Fruit fly (Drosophila melanogaster) whole organism, embryonic: ENCODE measurements around the gene CG4497.

ENCODE experiments used
- Blimp-1 ChIP-seq: fragments of 200-800 bp; sonication (Bioruptor generic); optimal IDR thresholded peaks from 3 replicates; lab custom pipeline; 2018; ENCODE audit warnings: missing biosample characterization, missing genetic modification characterization, mild to moderate bottlenecking, moderate library complexity, missing genetic modification reagents
- CG10959 ChIP-seq: fragments of 200-800 bp; sonication (Bioruptor generic); IDR thresholded peaks from 2 replicates; pipeline ENCODE4 v1.3.6; 2022; ENCODE audit warnings: missing biosample characterization, missing genetic modification characterization
- CG11504 ChIP-seq: fragments of 200-800 bp; sonication (Bioruptor generic); optimal IDR thresholded peaks from 3 replicates; lab custom pipeline; 2019; ENCODE audit warnings: missing biosample characterization, mild to moderate bottlenecking, missing genetic modification characterization, moderate library complexity
- CG12071 ChIP-seq: fragments of 200-800 bp; sonication (Bioruptor generic); optimal IDR thresholded peaks from 3 replicates; lab custom pipeline; 2018; ENCODE audit warnings: missing biosample characterization, mild to moderate bottlenecking, missing genetic modification characterization
- CG13775 ChIP-seq: fragments of 200-800 bp; sonication (Bioruptor generic); optimal IDR thresholded peaks from 3 replicates; lab custom pipeline; 2017; ENCODE audit warnings: missing biosample characterization, mild to moderate bottlenecking, missing genetic modification characterization
- CG15696 ChIP-seq: fragments of 200-800 bp; sonication (Bioruptor generic); optimal IDR thresholded peaks from 2 replicates; lab custom pipeline; 2019; ENCODE audit warnings: missing biosample characterization, mild to moderate bottlenecking, missing genetic modification characterization, moderate library complexity
- CG1602 ChIP-seq: fragments of 200-800 bp; sonication (Bioruptor generic); optimal IDR thresholded peaks from 3 replicates; lab custom pipeline; 2016; ENCODE audit warnings: missing biosample characterization, missing genetic modification characterization
- CG18262 ChIP-seq: fragments of 200-800 bp; optimal IDR thresholded peaks from 3 replicates; lab custom pipeline; 2019; ENCODE audit warnings: missing biosample characterization, mild to moderate bottlenecking, missing genetic modification characterization, moderate library complexity
- CG2678 ChIP-seq: fragments of 200-800 bp; sonication (Bioruptor generic); optimal IDR thresholded peaks from 3 replicates; lab custom pipeline; 2019; ENCODE audit warnings: missing biosample characterization, mild to moderate bottlenecking, missing genetic modification characterization, moderate library complexity
- CG2712 ChIP-seq: fragments of 200-800 bp; optimal IDR thresholded peaks from 3 replicates; lab custom pipeline; 2019; ENCODE audit warnings: missing biosample characterization, mild to moderate bottlenecking, missing genetic modification characterization, moderate library complexity
- CG2875 ChIP-seq: fragments of 200-800 bp; sonication (Bioruptor generic); optimal IDR thresholded peaks from 2 replicates; lab custom pipeline; 2017; ENCODE audit warnings: missing biosample characterization, mild to moderate bottlenecking, missing genetic modification characterization, missing genetic modification reagents
- CG4360 ChIP-seq: fragments of 200-800 bp; sonication (Bioruptor generic); IDR thresholded peaks from 2 replicates; pipeline ENCODE4 v1.3.6; 2022; ENCODE audit warnings: missing biosample characterization, missing genetic modification characterization
- CG4730 ChIP-seq: fragments of 200-800 bp; sonication (Bioruptor generic); IDR thresholded peaks from 2 replicates; pipeline ENCODE4 v1.3.6; 2022; ENCODE audit warnings: missing biosample characterization, missing genetic modification characterization
- CG5180 ChIP-seq: fragments of 200-800 bp; sonication (Bioruptor generic); optimal IDR thresholded peaks from 3 replicates; lab custom pipeline; 2017; ENCODE audit warnings: missing biosample characterization, missing genetic modification characterization, mild to moderate bottlenecking, moderate library complexity, missing genetic modification reagents
- CG6175 ChIP-seq: fragments of 200-800 bp; sonication (Bioruptor generic); IDR thresholded peaks from 3 replicates; pipeline ENCODE4 v1.3.6; 2022; ENCODE audit warnings: missing biosample characterization, missing genetic modification characterization
- CG6683 ChIP-seq: fragments of 200-800 bp; sonication (Bioruptor generic); optimal IDR thresholded peaks from 2 replicates; lab custom pipeline; 2017; ENCODE audit warnings: missing biosample characterization, mild to moderate bottlenecking, missing genetic modification characterization, missing genetic modification reagents
- CG7745 ChIP-seq: fragments of 200-800 bp; sonication (Bioruptor generic); optimal IDR thresholded peaks from 2 replicates; lab custom pipeline; 2018; ENCODE audit warnings: missing biosample characterization, mild to moderate bottlenecking, missing genetic modification characterization, moderate library complexity
- CG7963 ChIP-seq: fragments of 200-800 bp; sonication (Bioruptor generic); IDR thresholded peaks from 3 replicates; pipeline ENCODE4 v1.3.6; 2022; ENCODE audit warnings: missing biosample characterization, missing genetic modification characterization; ENCODE audit not compliant: partially characterized antibody
- CG7987 ChIP-seq: fragments of 200-800 bp; sonication (Bioruptor generic); optimal IDR thresholded peaks from 2 replicates; lab custom pipeline; 2018; ENCODE audit warnings: missing biosample characterization, mild to moderate bottlenecking, missing genetic modification characterization, moderate library complexity
- CG8290 ChIP-seq, 3 experiments: fragments of 200-800 bp; sonication (Bioruptor generic); optimal IDR thresholded peaks; 2 replicates each; lab custom pipeline; 2016 to 2019; ENCODE audit warnings: missing biosample characterization in 3 of 3, missing genetic modification characterization in 3 of 3, mild to moderate bottlenecking in 2 of 3, moderate library complexity in 1 of 3
- CG9215 ChIP-seq: fragments of 200-800 bp; sonication (Bioruptor generic); IDR thresholded peaks from 2 replicates; pipeline ENCODE4 v1.3.6; 2022; ENCODE audit warnings: missing biosample characterization, missing genetic modification characterization
- E2f2 ChIP-seq: fragments of 200-800 bp; sonication (Bioruptor generic); IDR thresholded peaks from 2 replicates; pipeline ENCODE4 v1.3.6; 2022; ENCODE audit warnings: missing biosample characterization, missing genetic modification characterization
- ERR ChIP-seq: fragments of 200-800 bp; sonication (Bioruptor generic); optimal IDR thresholded peaks from 2 replicates; lab custom pipeline; 2016; ENCODE audit warnings: missing biosample characterization, missing genetic modification characterization
- GATAe ChIP-seq: fragments of 200-800 bp; sonication (Bioruptor generic); conservative IDR thresholded peaks from 2 replicates; pipeline ENCODE4 v1.3.6; 2022; ENCODE audit warnings: missing biosample characterization, missing genetic modification characterization
- HHEX ChIP-seq: fragments of 200-800 bp; sonication (Bioruptor generic); optimal IDR thresholded peaks from 3 replicates; lab custom pipeline; 2017; ENCODE audit warnings: missing biosample characterization, mild to moderate bottlenecking, missing genetic modification characterization, missing genetic modification reagents
- Hr78 ChIP-seq, 2 experiments: fragments of 200-800 bp in 1 of 2; fragments of >200 bp in 1 of 2; sonication (Bioruptor generic) in 1 of 2; optimal IDR thresholded peaks; 2 replicates each; lab custom pipeline; 2017 to 2019; ENCODE audit warnings: missing biosample characterization in 2 of 2, missing genetic modification characterization in 2 of 2, mild to moderate bottlenecking in 1 of 2, moderate library complexity in 1 of 2
- MTF-1 ChIP-seq: fragments of 200-800 bp; sonication (Bioruptor generic); optimal IDR thresholded peaks from 2 replicates; lab custom pipeline; 2018; ENCODE audit warnings: missing biosample characterization, mild to moderate bottlenecking, missing genetic modification characterization, borderline replicate concordance
- NC2β ChIP-seq: fragments of 200-800 bp; sonication (Bioruptor generic); optimal IDR thresholded peaks from 2 replicates; lab custom pipeline; 2016; ENCODE audit warnings: missing biosample characterization, missing genetic modification characterization
- NFAT ChIP-seq: fragments of 200-800 bp; sonication (Bioruptor generic); IDR thresholded peaks from 2 replicates; pipeline ENCODE4 v1.3.6; 2022; ENCODE audit warnings: missing biosample characterization, missing genetic modification characterization
- NfI ChIP-seq: fragments of 200-800 bp; sonication (Bioruptor generic); optimal IDR thresholded peaks from 3 replicates; lab custom pipeline; 2018; ENCODE audit warnings: missing biosample characterization, mild to moderate bottlenecking, missing genetic modification characterization, moderate library complexity
- bsh ChIP-seq, 2 experiments: fragments of 200-800 bp; sonication (Bioruptor generic); optimal IDR thresholded peaks; 2 replicates each; lab custom pipeline; 2017 to 2018; ENCODE audit warnings: mild to moderate bottlenecking in 2 of 2, missing biosample characterization in 2 of 2, missing genetic modification characterization in 2 of 2, moderate library complexity in 1 of 2
- cad ChIP-seq: fragments of >200 bp; optimal IDR thresholded peaks from 2 replicates; lab custom pipeline; 2017; ENCODE audit warnings: missing biosample characterization, missing genetic modification characterization
- crol ChIP-seq: fragments of 200-800 bp; sonication (Bioruptor generic); IDR thresholded peaks from 2 replicates; pipeline ENCODE4 v1.3.6; 2022; ENCODE audit warnings: missing biosample characterization, missing genetic modification characterization
- exex ChIP-seq: fragments of 200-800 bp; sonication (Bioruptor generic); optimal IDR thresholded peaks from 4 replicates; lab custom pipeline; 2018; ENCODE audit warnings: missing biosample characterization, mild to moderate bottlenecking, missing genetic modification characterization, moderate library complexity
- fd64A ChIP-seq: fragments of 200-800 bp; sonication (Bioruptor generic); optimal IDR thresholded peaks from 3 replicates; lab custom pipeline; 2018; ENCODE audit warnings: missing biosample characterization, mild to moderate bottlenecking, missing genetic modification characterization
- grau ChIP-seq: fragments of 200-800 bp; optimal IDR thresholded peaks from 3 replicates; lab custom pipeline; 2019; ENCODE audit warnings: missing biosample characterization, mild to moderate bottlenecking, missing genetic modification characterization, moderate library complexity
- hb ChIP-seq: fragments of 200-800 bp; sonication (Bioruptor generic); IDR thresholded peaks from 3 replicates; pipeline ENCODE4 v1.3.6; 2022; ENCODE audit warnings: missing biosample characterization, missing genetic modification characterization; ENCODE audit not compliant: partially characterized antibody
- lmd ChIP-seq: fragments of 200-800 bp; sonication (Bioruptor generic); IDR thresholded peaks from 2 replicates; pipeline ENCODE4 v1.3.6; 2022; ENCODE audit warnings: missing biosample characterization, missing genetic modification characterization
- onecut ChIP-seq: fragments of 200-800 bp; sonication (Bioruptor generic); IDR thresholded peaks from 2 replicates; pipeline ENCODE4 v1.3.6; 2022; ENCODE audit warnings: missing biosample characterization, missing genetic modification characterization
- pb ChIP-seq: fragments of 200-800 bp; sonication (Bioruptor generic); optimal IDR thresholded peaks from 3 replicates; lab custom pipeline; 2016; ENCODE audit warnings: missing biosample characterization, missing genetic modification characterization
- schlank ChIP-seq: fragments of 200-800 bp; sonication (Bioruptor generic); optimal IDR thresholded peaks from 2 replicates; lab custom pipeline; 2018; ENCODE audit warnings: missing biosample characterization, mild to moderate bottlenecking, missing genetic modification characterization
- sens ChIP-seq: fragments of 200-800 bp; sonication (Bioruptor generic); peaks from one replicate; lab custom pipeline; 2016; ENCODE audit warnings: missing biosample characterization, missing genetic modification characterization
- sens-2 ChIP-seq: fragments of 200-800 bp; sonication (Bioruptor generic); IDR thresholded peaks from 2 replicates; pipeline ENCODE4 v1.3.6; 2022; ENCODE audit warnings: missing biosample characterization, missing genetic modification characterization
- stc ChIP-seq: fragments of 200-800 bp; sonication (Bioruptor generic); IDR thresholded peaks from 2 replicates; pipeline ENCODE4 v1.3.6; 2022; ENCODE audit warnings: missing biosample characterization, missing genetic modification characterization
- sug ChIP-seq: fragments of 200-800 bp; optimal IDR thresholded peaks from 2 replicates; lab custom pipeline; 2019; ENCODE audit warnings: missing biosample characterization, mild to moderate bottlenecking, missing genetic modification characterization, moderate library complexity
- unpg ChIP-seq: fragments of 200-800 bp; sonication (Bioruptor generic); optimal IDR thresholded peaks from 3 replicates; lab custom pipeline; 2018; ENCODE audit warnings: missing biosample characterization, mild to moderate bottlenecking, missing genetic modification characterization, moderate library complexity
- wek ChIP-seq: fragments of 200-800 bp; sonication (Bioruptor generic); optimal IDR thresholded peaks from 3 replicates; lab custom pipeline; 2018; ENCODE audit warnings: missing biosample characterization, mild to moderate bottlenecking, missing genetic modification characterization, moderate library complexity

The CG4497 gene

DNA sequence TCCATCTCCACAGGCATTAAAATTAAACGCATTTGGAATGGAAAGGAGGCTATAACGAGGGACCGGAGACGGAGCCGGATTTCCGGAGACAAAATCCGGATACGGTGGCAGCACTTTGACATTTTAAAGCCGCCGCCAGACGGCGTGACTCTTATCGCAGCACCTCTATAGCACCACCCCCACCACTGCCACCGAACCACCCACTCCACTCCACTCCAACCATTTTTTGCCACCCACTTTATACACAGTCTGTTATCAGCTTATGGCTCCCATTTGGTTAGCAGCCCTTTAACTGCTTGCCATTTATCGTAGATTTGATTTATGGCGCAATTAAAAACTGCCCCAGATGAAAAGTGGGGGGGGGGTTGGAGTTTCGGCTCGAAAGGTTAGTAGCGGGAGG lies 25.4 kb downstream of the CG4497 start:
- TF ChIP-seq fd64A (GFP tag; lab: Kevin White, UChicago), result no peak
- TF ChIP-seq CG8290 (GFP tag; optimal IDR thresholded peaks at IDR 0.05; lab: Kevin White, UChicago), result no peak
- peak in 1 of 2 experiments; percentile 34 for TF ChIP-seq CG8290 (tag; optimal IDR thresholded peaks at IDR 0.05; lab: Kevin White, UChicago)
- no peak for TF ChIP-seq CG13775 (GFP tag; lab: Kevin White, UChicago)
- TF ChIP-seq exex (tag; lab: Kevin White, UChicago), result peak; percentile 11
- 0 out of 2 replicates have a peak, but pooled peaks have one; percentile 11 for TF ChIP-seq NFAT (GFP tag; lab: Robert Waterston, UW)
- TF ChIP-seq sug (tag; lab: Kevin White, UChicago), result peak; percentile 47
- peak; percentile 7 for TF ChIP-seq HHEX (GFP tag; lab: Kevin White, UChicago)
- peak; percentile 24; the same call in 1 of the 2 replicates for TF ChIP-seq sens-2 (GFP tag; lab: Robert Waterston, UW)
- TF ChIP-seq CG2678 (tag; lab: Kevin White, UChicago), result peak; percentile 17
- TF ChIP-seq CG6175 (GFP tag; lab: Robert Waterston, UW), result 0 out of 3 replicates have a peak, but pooled peaks have one; percentile 40
- no peak for TF ChIP-seq CG7963 (GFP tag; lab: Robert Waterston, UW)
- peak; percentile 75 for TF ChIP-seq crol (GFP tag; lab: Robert Waterston, UW)
- 0 out of 2 replicates have a peak, but pooled peaks have one; percentile 10 for TF ChIP-seq stc (GFP tag; lab: Robert Waterston, UW)
- peak; percentile 4 for TF ChIP-seq CG11504 (tag; lab: Kevin White, UChicago)
- TF ChIP-seq ERR (GFP tag; lab: Kevin White, UChicago), result no peak
- TF ChIP-seq unpg (GFP tag; lab: Kevin White, UChicago), result peak; percentile 6
- TF ChIP-seq NfI, result no peak
- TF ChIP-seq GATAe (GFP tag; lab: Robert Waterston, UW), result peak; percentile 62

- TF ChIP-seq CG2875 (GFP tag; lab: Kevin White, UChicago) (peak; percentile 17), bsh (GFP tag; optimal IDR thresholded peaks at IDR 0.05; lab: Kevin White, UChicago) (peak in 1 of 2 experiments; percentile 37), CG7745 (no peak), E2f2 (GFP tag; lab: Robert Waterston, UW) (no peak), CG10959 (no peak), CG6683 (GFP tag; lab: Kevin White, UChicago) (no peak), MTF-1 (GFP tag; lab: Kevin White, UChicago) (peak; percentile 26), CG2712 (tag; lab: Kevin White, UChicago) (no peak), cad (GFP tag; lab: Kevin White, UChicago) (no peak), sens (GFP tag; lab: Kevin White, UChicago) (no peak), CG7987 (GFP tag; lab: Kevin White, UChicago) (no peak), onecut (GFP tag; lab: Robert Waterston, UW) (0 out of 2 replicates have a peak, but pooled peaks have one; percentile 9), NC2β (GFP tag; lab: Kevin White, UChicago) (no peak), wek (GFP tag; lab: Kevin White, UChicago) (peak; percentile 40), CG9215 (GFP tag; lab: Robert Waterston, UW) (no peak), CG1602 (no peak), grau (peak; percentile 60), pb (no peak), CG12071 (GFP tag; lab: Kevin White, UChicago) (peak; percentile 21), CG4360 (no peak), hb (GFP tag; lab: Robert Waterston, UW) (no peak), Blimp-1 (GFP tag; lab: Kevin White, UChicago) (peak; percentile 13), CG5180 (GFP tag; lab: Kevin White, UChicago) (peak; percentile 7), CG4730 (GFP tag; lab: Robert Waterston, UW) (no peak), fd64A (GFP tag; lab: Kevin White, UChicago) (peak; percentile 51), Hr78 (GFP tag; optimal IDR thresholded peaks at IDR 0.05; lab: Kevin White, UChicago) (peak in 1 of 2 experiments; percentile 45), CG18262 (tag; lab: Kevin White, UChicago) (peak; percentile 18), CG15696 (tag; lab: Kevin White, UChicago) (peak; percentile 23), unpg (GFP tag; lab: Kevin White, UChicago) (peak; percentile 13), CG8290 (GFP tag; optimal IDR thresholded peaks at IDR 0.05; lab: Kevin White, UChicago) (no peak), CG8290 (tag; optimal IDR thresholded peaks at IDR 0.05; lab: Kevin White, UChicago) (peak in 1 of 2 experiments; percentile 6), crol (GFP tag; lab: Robert Waterston, UW) (no peak), lmd (GFP tag; lab: Robert Waterston, UW) (no peak), schlank (tag; lab: Kevin White, UChicago) (no peak)
Observed at dm6 chr2L:7165832-7166231, 28.6 kb downstream of the CG4497 start.
